Worm (Caenorhabditis elegans): ENCODE measurements around the gene somi-1.

- TF ChIP-seq pax-3 (tag; optimal IDR thresholded peaks at IDR 0.05) (no peak), ztf-4 (tag; optimal IDR thresholded peaks at IDR 0.05) (no peak), unc-130 (tag; optimal IDR thresholded peaks at IDR 0.05) (no peak), lin-15B (tag; optimal IDR thresholded peaks at IDR 0.05) (no peak), elt-3 (tag; optimal IDR thresholded peaks at IDR 0.05) (no peak), snpc-4 (tag; optimal IDR thresholded peaks at IDR 0.05) (no peak), nhr-12 (tag; optimal IDR thresholded peaks at IDR 0.05) (no peak), zag-1 (tag; optimal IDR thresholded peaks at IDR 0.05) (no peak), nhr-90 (tag; optimal IDR thresholded peaks at IDR 0.05; ENCODE audit: poor library complexity) (no peak), hlh-17 (GFP tag; optimal IDR thresholded peaks at IDR 0.05; ENCODE audit: borderline replicate concordance) (no peak), nhr-77 (tag; optimal IDR thresholded peaks at IDR 0.05) (no peak), mdl-1 (tag; optimal IDR thresholded peaks at IDR 0.05) (no peak), lir-3 (tag; optimal IDR thresholded peaks at IDR 0.05; ENCODE audit: poor library complexity) (no peak), blmp-1 (tag; optimal IDR thresholded peaks at IDR 0.05) (no peak)
Observed at ce11 chrV:13407913-13408312, 16.7 kb upstream of the somi-1 start, which contains the start of gene F53F1.3.

Data from whole organism, L1 larva.